Fruit fly (Drosophila melanogaster) whole organism, wandering third instar larva: ENCODE results near the gene CG18231.
A peak's percentile ranks its signal among the peaks of the same experiment; 100 is the strongest.

Source experiments
- Abd-B ChIP-seq: fragments of >200 bp; optimal IDR thresholded peaks from 2 replicates; lab custom pipeline; 2017; ENCODE audit warnings: missing biosample characterization, missing genetic modification characterization
- CG9705 ChIP-seq: fragments of 200-800 bp; sonication (Bioruptor generic); optimal IDR thresholded peaks from 2 replicates; lab custom pipeline; 2018; ENCODE audit warnings: missing biosample characterization, mild to moderate bottlenecking, missing genetic modification characterization
- CrebA ChIP-seq: fragments of 200-800 bp; sonication (Bioruptor generic); optimal IDR thresholded peaks from 2 replicates; lab custom pipeline; 2016; ENCODE audit warnings: missing biosample characterization, mild to moderate bottlenecking, missing genetic modification characterization, borderline replicate concordance
- Dfd ChIP-seq: fragments of >200 bp; optimal IDR thresholded peaks from 2 replicates; lab custom pipeline; 2017; ENCODE audit warnings: missing biosample characterization, missing genetic modification characterization
- GATAd ChIP-seq: sonication (Bioruptor generic); optimal IDR thresholded peaks from 2 replicates; lab custom pipeline; 2016; ENCODE audit warnings: missing biosample characterization, missing genetic modification characterization
- HLH106 ChIP-seq: fragments of 200-800 bp; optimal IDR thresholded peaks from 3 replicates; lab custom pipeline; 2019; ENCODE audit warnings: missing biosample characterization, mild to moderate bottlenecking, missing genetic modification characterization, moderate library complexity
- Hnf4 ChIP-seq: fragments of 200-800 bp; sonication (Bioruptor generic); optimal IDR thresholded peaks from 2 replicates; lab custom pipeline; 2016; ENCODE audit warnings: missing biosample characterization, mild to moderate bottlenecking, missing genetic modification characterization
- Hr78 ChIP-seq: fragments of >200 bp; optimal IDR thresholded peaks from 2 replicates; lab custom pipeline; 2017; ENCODE audit warnings: missing biosample characterization, missing genetic modification characterization
- Hr83 ChIP-seq: fragments of 200-300 bp; sonication (Bioruptor generic); optimal IDR thresholded peaks from 2 replicates; lab custom pipeline; 2016; ENCODE audit warnings: missing biosample characterization, mild to moderate bottlenecking, missing genetic modification characterization, moderate library complexity; ENCODE audit not compliant: poor library complexity, severe bottlenecking
- Jra ChIP-seq: sonication (Bioruptor generic); optimal IDR thresholded peaks from 2 replicates; lab custom pipeline; 2016; ENCODE audit warnings: missing biosample characterization, missing genetic modification characterization
- Mio ChIP-seq: sonication (Bioruptor generic); optimal IDR thresholded peaks from 2 replicates; lab custom pipeline; 2016; ENCODE audit warnings: missing biosample characterization, missing genetic modification characterization
- Myc ChIP-seq: fragments of >200 bp; optimal IDR thresholded peaks from 2 replicates; lab custom pipeline; 2017
- N ChIP-seq: fragments of >200 bp; optimal IDR thresholded peaks from 2 replicates; lab custom pipeline; 2018; ENCODE audit warnings: missing biosample characterization, missing external identifiers, missing genetic modification characterization
- OdsH ChIP-seq: fragments of 200-800 bp; sonication (Bioruptor generic); optimal IDR thresholded peaks from 2 replicates; lab custom pipeline; 2016; ENCODE audit warnings: missing biosample characterization, mild to moderate bottlenecking, missing genetic modification characterization
- Sp1 ChIP-seq: fragments of 200-800 bp; sonication (Bioruptor generic); optimal IDR thresholded peaks from 3 replicates; lab custom pipeline; 2019; ENCODE audit warnings: missing biosample characterization, mild to moderate bottlenecking, missing genetic modification characterization, moderate library complexity
- Vsx2 ChIP-seq: fragments of 200-300, 225-300 bp; sonication (Bioruptor generic); optimal IDR thresholded peaks from 2 replicates; lab custom pipeline; 2018; ENCODE audit warnings: missing biosample characterization, missing genetic modification characterization; ENCODE audit not compliant: partially characterized antibody
- br ChIP-seq: fragments of 200-800 bp; sonication (Bioruptor generic); optimal IDR thresholded peaks from 2 replicates; lab custom pipeline; 2016; ENCODE audit warnings: missing biosample characterization, missing genetic modification characterization
- brk ChIP-seq: fragments of 200-800 bp; sonication (Bioruptor generic); optimal IDR thresholded peaks from 2 replicates; lab custom pipeline; 2016; ENCODE audit warnings: missing biosample characterization, mild to moderate bottlenecking, missing genetic modification characterization
- dl ChIP-seq, 2 experiments: fragments of 175-275, 200-275 bp in 1 of 2; fragments of 200-275 bp in 1 of 2; sonication (Bioruptor generic); optimal IDR thresholded peaks; lab custom pipeline; 2018; ENCODE audit warnings: mild to moderate bottlenecking in 2 of 2, missing biosample characterization in 2 of 2, missing genetic modification characterization in 2 of 2, moderate library complexity in 2 of 2; ENCODE audit not compliant: partially characterized antibody in 2 of 2, insufficient read depth in 1 of 2
- dsf ChIP-seq: sonication (Bioruptor generic); optimal IDR thresholded peaks from 2 replicates; lab custom pipeline; 2016; ENCODE audit warnings: missing biosample characterization, missing genetic modification characterization, borderline replicate concordance
- ey ChIP-seq: fragments of 200-800 bp; sonication (Bioruptor generic); optimal IDR thresholded peaks from 2 replicates; lab custom pipeline; 2016; ENCODE audit warnings: missing biosample characterization, missing genetic modification characterization
- foxo ChIP-seq, 2 experiments: fragments of 200-800 bp; sonication (Bioruptor generic); optimal IDR thresholded peaks; 2 replicates in 1 of 2; 3 replicates in 1 of 2; lab custom pipeline; 2016 to 2017; ENCODE audit warnings: missing biosample characterization in 2 of 2, missing genetic modification characterization in 2 of 2
- h ChIP-seq: fragments of 200-800 bp; sonication (Bioruptor generic); optimal IDR thresholded peaks from 3 replicates; lab custom pipeline; 2016; ENCODE audit warnings: missing biosample characterization, mild to moderate bottlenecking, missing genetic modification characterization
- jim ChIP-seq: fragments of 175-275, 200-325 bp; sonication (Bioruptor generic); optimal IDR thresholded peaks from 2 replicates; lab custom pipeline; 2016; ENCODE audit warnings: missing biosample characterization, mild to moderate bottlenecking, missing genetic modification characterization
- lola ChIP-seq: fragments of >200 bp; optimal IDR thresholded peaks from 2 replicates; lab custom pipeline; 2017; ENCODE audit warnings: missing biosample characterization, missing genetic modification characterization
- pan ChIP-seq: fragments of >200 bp; optimal IDR thresholded peaks from 2 replicates; lab custom pipeline; 2017
- psq ChIP-seq: fragments of 200-800 bp; sonication (Bioruptor generic); optimal IDR thresholded peaks from 3 replicates; lab custom pipeline; 2017; ENCODE audit warnings: missing biosample characterization, mild to moderate bottlenecking, missing genetic modification characterization, moderate library complexity
- rgr ChIP-seq: fragments of 200-800 bp; sonication (Bioruptor generic); optimal IDR thresholded peaks from 3 replicates; lab custom pipeline; 2016; ENCODE audit warnings: missing biosample characterization, mild to moderate bottlenecking, missing genetic modification characterization
- sage ChIP-seq: fragments of 200-800 bp; sonication (Bioruptor generic); optimal IDR thresholded peaks from 2 replicates; lab custom pipeline; 2016; ENCODE audit warnings: missing biosample characterization, mild to moderate bottlenecking, missing genetic modification characterization
- tai ChIP-seq: sonication (Bioruptor generic); optimal IDR thresholded peaks from 2 replicates; lab custom pipeline; 2016; ENCODE audit warnings: missing biosample characterization, missing genetic modification characterization
- usp ChIP-seq: fragments of >200 bp; optimal IDR thresholded peaks from 2 replicates; lab custom pipeline; 2017; ENCODE audit warnings: missing biosample characterization, missing genetic modification characterization
- woc ChIP-seq: sonication (Bioruptor generic); optimal IDR thresholded peaks from 2 replicates; lab custom pipeline; 2016; ENCODE audit warnings: missing biosample characterization, mild to moderate bottlenecking, missing genetic modification characterization

Gene CG18231

DNA sequence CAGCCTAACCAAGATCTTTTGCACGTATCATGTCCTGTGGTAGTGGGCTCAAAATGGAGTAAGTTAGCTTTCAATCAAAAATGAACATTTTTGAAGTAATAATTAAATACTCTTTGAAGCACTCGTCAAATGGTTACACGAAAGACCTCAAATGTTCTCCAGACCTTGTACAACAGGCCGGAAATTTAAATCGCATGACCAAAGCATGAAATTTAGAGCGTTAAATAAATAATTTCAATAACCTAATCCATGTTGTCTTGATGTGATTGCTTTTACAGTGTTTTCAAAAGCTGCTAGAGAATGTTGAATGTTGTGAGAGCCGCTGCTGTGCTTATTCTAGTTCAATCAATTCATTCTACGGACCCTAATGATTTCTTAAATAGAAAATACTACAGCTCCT, 2.1 kb upstream of the CG18231 start, which contains the start of gene CG18233:
Gene CG18233 (plus strand): TSS at position 301 of the 400 bp plus-strand sequence.
- no peak for TF ChIP-seq jim (GFP tag; lab: Kevin White, UChicago)
- no peak for TF ChIP-seq ey (GFP tag; lab: Kevin White, UChicago)
- TF ChIP-seq dsf (GFP tag; lab: Kevin White, UChicago) = no peak
- no peak for TF ChIP-seq br (GFP tag; lab: Kevin White, UChicago)
- TF ChIP-seq OdsH (GFP tag; lab: Kevin White, UChicago) = no peak
- no peak for TF ChIP-seq h
- no peak for TF ChIP-seq CrebA (GFP tag; lab: Kevin White, UChicago)
- TF ChIP-seq Hr78 (GFP tag; lab: Kevin White, UChicago) = no peak
- no peak for TF ChIP-seq N
- TF ChIP-seq HLH106 = no peak
- no peak for TF ChIP-seq Myc (lab: Kevin White, UChicago)
- TF ChIP-seq woc (GFP tag; lab: Kevin White, UChicago) = no peak
- TF ChIP-seq tai (GFP tag; lab: Kevin White, UChicago) = no peak
- no peak for TF ChIP-seq Vsx2 (GFP tag; lab: Kevin White, UChicago)

DNA sequence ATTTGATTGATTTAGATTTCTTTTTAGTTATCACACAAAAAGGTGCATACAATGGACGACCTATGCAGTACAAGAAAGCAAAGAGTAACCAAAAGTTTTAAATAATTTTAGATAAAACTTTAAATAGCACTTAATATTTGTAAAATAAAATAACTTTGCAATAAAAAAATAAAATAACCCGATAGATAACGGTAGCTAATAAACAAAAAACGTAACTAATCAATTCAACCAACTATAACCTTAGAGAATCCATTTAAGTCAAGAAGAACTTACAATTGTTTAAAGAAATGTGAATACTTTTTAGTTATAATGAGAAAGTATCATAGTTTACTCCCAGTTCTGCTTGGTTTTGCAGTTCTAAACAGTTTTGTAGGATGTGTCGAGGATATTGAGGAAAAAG, 2.1 kb downstream of the CG18231 start, which contains the start of gene CG32201:
Gene CG32201 (plus strand): TSS at position 301 of the 400 bp plus-strand sequence.
- no peak for TF ChIP-seq Hr83 (GFP tag; lab: Kevin White, UChicago)
- TF ChIP-seq N = no peak
- no peak for TF ChIP-seq usp (GFP tag; lab: Kevin White, UChicago)
- TF ChIP-seq Abd-B (GFP tag; lab: Kevin White, UChicago) = no peak
- no peak for TF ChIP-seq brk (GFP tag; lab: Kevin White, UChicago)
- no peak for TF ChIP-seq rgr (GFP tag; lab: Kevin White, UChicago)
- no peak for TF ChIP-seq jim (GFP tag; lab: Kevin White, UChicago)
- no peak for TF ChIP-seq Mio
- TF ChIP-seq woc (GFP tag; lab: Kevin White, UChicago) = no peak
- no peak for TF ChIP-seq dl (GFP tag; optimal IDR thresholded peaks at IDR 0.05; lab: Kevin White, UChicago; ENCODE audit: insufficient read depth in 1 of 2, partially characterized antibody in 2 of 2)
- TF ChIP-seq pan (lab: Kevin White, UChicago) = no peak
- TF ChIP-seq Sp1 = no peak
- no peak for TF ChIP-seq tai (GFP tag; lab: Kevin White, UChicago)
- TF ChIP-seq h = no peak
- TF ChIP-seq lola (GFP tag; lab: Kevin White, UChicago) = no peak
- no peak for TF ChIP-seq sage (GFP tag; lab: Kevin White, UChicago)

- TF ChIP-seq pan (lab: Kevin White, UChicago) (no peak), Jra (GFP tag; lab: Kevin White, UChicago) (no peak), Dfd (GFP tag; lab: Kevin White, UChicago) (no peak), dl (GFP tag; optimal IDR thresholded peaks at IDR 0.05; lab: Kevin White, UChicago; ENCODE audit: insufficient read depth in 1 of 2, partially characterized antibody in 2 of 2) (no peak), Hr78 (GFP tag; lab: Kevin White, UChicago) (no peak), HLH106 (no peak), Sp1 (no peak), brk (GFP tag; lab: Kevin White, UChicago) (no peak), CG9705 (no peak), Hnf4 (GFP tag; lab: Kevin White, UChicago) (no peak), foxo (GFP tag; optimal IDR thresholded peaks at IDR 0.05; lab: Kevin White, UChicago) (no peak), tai (GFP tag; lab: Kevin White, UChicago) (no peak), GATAd (no peak), psq (GFP tag; lab: Kevin White, UChicago) (no peak)
These were observed 4.3 kb downstream of the CG18231 start, which contains the start of gene CG32199 for dm6 chr3L:18611600-18611999. CG32199 (plus strand) TSS chr3L:18611900.

- TF ChIP-seq Hr83 (GFP tag; lab: Kevin White, UChicago) = peak; percentile 8
- TF ChIP-seq ey (GFP tag; lab: Kevin White, UChicago) = no peak
- TF ChIP-seq Hnf4 (GFP tag; lab: Kevin White, UChicago) = peak; percentile 17
- TF ChIP-seq, all 38 proteins: peak for 2
These were observed 10.8 kb downstream of the CG18231 start, which contains the start of the genes CG13380 and CG4174 for dm6 chr3L:18617893-18618577. CG13380 (minus strand) TSS chr3L:18617943. CG4174 (minus strand) TSS chr3L:18617943.
